Worm (Caenorhabditis elegans) whole organism, young adult: ENCODE measurements around the gene F01D5.10.

Experiments used
- B0019.2 ChIP-seq: fragments of 200-800 bp; sonication (Bioruptor generic); conservative IDR thresholded peaks from 2 replicates; pipeline ENCODE4 v1.3.6; 2022; ENCODE audit warnings: missing genetic modification reagents, missing genetic modification characterization, missing compliant biosample characterization
- C06A6.2 ChIP-seq: fragments of 200-800 bp; sonication (Bioruptor generic); conservative IDR thresholded peaks from 2 replicates; pipeline ENCODE4 v1.3.6; 2022; ENCODE audit warnings: missing genetic modification characterization, missing compliant biosample characterization
- F10E7.11 ChIP-seq: sonication (generic microtip); optimal IDR thresholded peaks from 2 replicates; lab custom pipeline; 2017; ENCODE audit warnings: mild to moderate bottlenecking, missing genetic modification characterization, moderate library complexity, missing compliant biosample characterization
- F22D6.2 ChIP-seq: sonication (generic microtip); optimal IDR thresholded peaks from 2 replicates; lab custom pipeline; 2016; ENCODE audit warnings: mild to moderate bottlenecking, missing genetic modification characterization, missing compliant biosample characterization
- F33H1.4 ChIP-seq: fragments of 200-800 bp; sonication (Bioruptor generic); IDR thresholded peaks from 2 replicates; pipeline ENCODE4 v1.3.6; 2022; ENCODE audit warnings: missing genetic modification reagents, missing genetic modification characterization, missing compliant biosample characterization
- F52B5.7 ChIP-seq: sonication (generic microtip); optimal IDR thresholded peaks from 2 replicates; lab custom pipeline; 2016; ENCODE audit warnings: mild to moderate bottlenecking, missing genetic modification characterization, missing compliant biosample characterization
- F57C9.4 ChIP-seq: sonication (generic microtip); optimal IDR thresholded peaks from 2 replicates; lab custom pipeline; 2017; ENCODE audit warnings: mild to moderate bottlenecking, missing genetic modification characterization, missing compliant biosample characterization
- T07F8.4 ChIP-seq: sonication (generic microtip); optimal IDR thresholded peaks from 2 replicates; lab custom pipeline; 2016; ENCODE audit warnings: mild to moderate bottlenecking, missing genetic modification characterization, moderate library complexity, missing compliant biosample characterization
- Y53F4B.3 ChIP-seq: fragments of 200-800 bp; sonication (Bioruptor generic); IDR thresholded peaks from 2 replicates; pipeline ENCODE4 v1.3.6; 2022; ENCODE audit warnings: missing genetic modification reagents, missing genetic modification characterization, missing compliant biosample characterization
- Y95B8A.8 ChIP-seq: fragments of 200-800 bp; sonication (Bioruptor generic); IDR thresholded peaks from 2 replicates; pipeline ENCODE4 v1.3.6; 2022; ENCODE audit warnings: missing genetic modification reagents, missing genetic modification characterization, missing compliant biosample characterization
- ama-1 ChIP-seq, 3 experiments: fragments of 150-350 bp in 1 of 3; sonication (generic microtip) in 2 of 3; optimal IDR thresholded peaks; 2 replicates each; lab custom pipeline; 2014 to 2018; ENCODE audit warnings: missing biosample characterization in 2 of 3, missing genetic modification characterization in 2 of 3, missing genetic modification reagents in 2 of 3
- aptf-3 ChIP-seq: fragments of 200-800 bp; sonication (Bioruptor generic); IDR thresholded peaks from 2 replicates; pipeline ENCODE4 v1.3.6; 2022; ENCODE audit warnings: missing genetic modification characterization, missing compliant biosample characterization
- attf-3 ChIP-seq: fragments of 200-800 bp; sonication (Bioruptor generic); conservative IDR thresholded peaks from 2 replicates; pipeline ENCODE4 v1.3.6; 2022; ENCODE audit warnings: missing genetic modification reagents, missing genetic modification characterization, missing compliant biosample characterization
- attf-6 ChIP-seq: fragments of 200-800 bp; sonication (Bioruptor generic); IDR thresholded peaks from 2 replicates; pipeline ENCODE4 v1.3.6; 2022; ENCODE audit warnings: missing genetic modification reagents, missing genetic modification characterization, missing compliant biosample characterization
- cebp-1 ChIP-seq, 2 experiments: fragments of 200-800 bp in 1 of 2; sonication (Bioruptor generic) in 1 of 2; sonication (generic microtip) in 1 of 2; IDR thresholded peaks in 1 of 2; optimal IDR thresholded peaks in 1 of 2; 2 replicates each; pipeline versions ENCODE4 v1.3.6 to Lab custom; 2017 to 2022; ENCODE audit warnings: missing compliant biosample characterization in 2 of 2, missing genetic modification characterization in 2 of 2, mild to moderate bottlenecking in 1 of 2, missing genetic modification reagents in 1 of 2, moderate library complexity in 1 of 2
- ceh-79 ChIP-seq: sonication (generic microtip); optimal IDR thresholded peaks from 2 replicates; lab custom pipeline; 2017; ENCODE audit warnings: mild to moderate bottlenecking, missing genetic modification characterization, missing compliant biosample characterization
- ceh-91 ChIP-seq: fragments of 200-800 bp; sonication (Bioruptor generic); IDR thresholded peaks from 2 replicates; pipeline ENCODE4 v1.3.6; 2022; ENCODE audit warnings: missing genetic modification reagents, missing genetic modification characterization, missing compliant biosample characterization
- dpff-1 ChIP-seq: sonication (generic microtip); optimal IDR thresholded peaks from 2 replicates; lab custom pipeline; 2017; ENCODE audit warnings: mild to moderate bottlenecking, missing genetic modification characterization, missing compliant biosample characterization
- efl-1 ChIP-seq: fragments of 150-350 bp; optimal IDR thresholded peaks from 2 replicates; lab custom pipeline; 2014; ENCODE audit warnings: missing biosample characterization, missing genetic modification reagents, missing genetic modification characterization
- fkh-3 ChIP-seq: sonication (generic microtip); optimal IDR thresholded peaks from 2 replicates; lab custom pipeline; 2016; ENCODE audit warnings: mild to moderate bottlenecking, missing genetic modification characterization, missing compliant biosample characterization
- him-1 ChIP-seq: sonication (generic microtip); optimal IDR thresholded peaks from 2 replicates; lab custom pipeline; 2016; ENCODE audit warnings: missing genotype, missing genetic modification reagents, missing genetic modification characterization, missing compliant biosample characterization
- hrde-1 ChIP-seq: sonication (generic microtip); optimal IDR thresholded peaks from 2 replicates; lab custom pipeline; 2016; ENCODE audit warnings: missing genetic modification characterization, mild to moderate bottlenecking, missing compliant biosample characterization, moderate library complexity, missing genotype, missing genetic modification reagents, borderline replicate concordance
- hsf-1 ChIP-seq: fragments of 200-800 bp; sonication (Bioruptor generic); IDR thresholded peaks from 2 replicates; pipeline ENCODE4 v1.3.6; 2022; ENCODE audit warnings: missing genetic modification reagents, missing genetic modification characterization, missing compliant biosample characterization
- lin-26 ChIP-seq: fragments of 200-800 bp; sonication (Bioruptor generic); IDR thresholded peaks from 2 replicates; pipeline ENCODE4 v1.3.6; 2022; ENCODE audit warnings: missing genetic modification reagents, missing genetic modification characterization, missing compliant biosample characterization
- lin-35 ChIP-seq, 3 experiments: fragments of 150-350 bp in 2 of 3; sonication (generic microtip) in 1 of 3; optimal IDR thresholded peaks; 2 replicates each; lab custom pipeline; 2014 to 2018; ENCODE audit warnings: missing biosample characterization in 3 of 3, missing genetic modification characterization in 3 of 3, missing genetic modification reagents in 3 of 3
- lir-1 ChIP-seq: fragments of 200-800 bp; sonication (Bioruptor generic); conservative IDR thresholded peaks from 2 replicates; pipeline ENCODE4 v1.3.6; 2022; ENCODE audit warnings: missing genetic modification reagents, missing genetic modification characterization, missing compliant biosample characterization
- lsy-27 ChIP-seq: sonication (generic microtip); optimal IDR thresholded peaks from 2 replicates; lab custom pipeline; 2017; ENCODE audit warnings: missing genetic modification characterization, mild to moderate bottlenecking, missing compliant biosample characterization, antibody characterized with exemption, missing genotype, borderline replicate concordance; ENCODE audit not compliant: insufficient read depth
- madf-8 ChIP-seq: fragments of 200-800 bp; sonication (Bioruptor generic); conservative IDR thresholded peaks from 2 replicates; pipeline ENCODE4 v1.3.6; 2022; ENCODE audit warnings: missing genetic modification reagents, missing genetic modification characterization, missing compliant biosample characterization
- mel-28 ChIP-seq: sonication (generic microtip); optimal IDR thresholded peaks from 2 replicates; lab custom pipeline; 2016; ENCODE audit warnings: borderline replicate concordance, mild to moderate bottlenecking, missing genetic modification characterization, missing compliant biosample characterization
- mes-4 ChIP-seq: sonication (generic microtip); optimal IDR thresholded peaks from 2 replicates; lab custom pipeline; 2016; ENCODE audit warnings: missing genotype, missing genetic modification characterization, missing compliant biosample characterization
- nhr-80 ChIP-seq: sonication (generic microtip); optimal IDR thresholded peaks from 2 replicates; lab custom pipeline; 2016; ENCODE audit warnings: missing genetic modification characterization, missing compliant biosample characterization
- pha-4 ChIP-seq: fragments of 150-350 bp; sonication (generic microtip); optimal IDR thresholded peaks from 2 replicates; lab custom pipeline; 2014; ENCODE audit warnings: missing biosample characterization, missing genetic modification reagents, missing genetic modification characterization
- rpc-1 ChIP-seq, 2 experiments: fragments of 150-350 bp in 1 of 2; sonication (generic microtip) in 1 of 2; optimal IDR thresholded peaks; 2 replicates each; lab custom pipeline; 2014 to 2018; ENCODE audit warnings: missing biosample characterization in 1 of 2, missing genetic modification characterization in 1 of 2, missing genetic modification reagents in 1 of 2, missing genotype in 1 of 2
- snpc-3.4 ChIP-seq: sonication (generic microtip); optimal IDR thresholded peaks from 2 replicates; lab custom pipeline; 2017; ENCODE audit warnings: missing genetic modification characterization, mild to moderate bottlenecking, missing compliant biosample characterization, antibody characterized with exemption, moderate library complexity, missing genotype, missing genetic modification reagents
- tbp1 ChIP-seq: fragments of 200-800 bp; sonication (Bioruptor generic); optimal IDR thresholded peaks from 2 replicates; lab custom pipeline; 2018; ENCODE audit warnings: mild to moderate bottlenecking, missing genetic modification characterization, missing compliant biosample characterization
- tlf-1 ChIP-seq: fragments of 200-800 bp; sonication (Bioruptor generic); optimal IDR thresholded peaks from 2 replicates; lab custom pipeline; 2018; ENCODE audit warnings: mild to moderate bottlenecking, missing genetic modification characterization, missing compliant biosample characterization
- zfh-2 ChIP-seq: fragments of 200-800 bp; sonication (Bioruptor generic); conservative IDR thresholded peaks from 2 replicates; pipeline ENCODE4 v1.3.6; 2022; ENCODE audit warnings: missing genetic modification reagents, missing genetic modification characterization, missing compliant biosample characterization
- ztf-18 ChIP-seq: sonication (generic microtip); optimal IDR thresholded peaks from 2 replicates; lab custom pipeline; 2016; ENCODE audit warnings: missing genotype, mild to moderate bottlenecking, missing genetic modification characterization, missing compliant biosample characterization
- ztf-25 ChIP-seq: fragments of 200-800 bp; sonication (Bioruptor generic); IDR thresholded peaks from 2 replicates; pipeline ENCODE4 v1.3.6; 2022; ENCODE audit warnings: missing genetic modification reagents, missing genetic modification characterization, missing compliant biosample characterization
- ztf-28 ChIP-seq: fragments of 200-800 bp; sonication (Bioruptor generic); IDR thresholded peaks from 2 replicates; pipeline ENCODE4 v1.3.6; 2022; ENCODE audit warnings: missing genetic modification reagents, missing genetic modification characterization, missing compliant biosample characterization

F01D5.10 gene

ce11 chrII:13981097-13981496 is 40.0 kb downstream of the F01D5.10 start, which contains the start of gene Y39G8B.9:
Gene Y39G8B.9 (plus strand): TSS chrII:13981365.
- TF ChIP-seq zfh-2 (GFP tag; lab: Robert Waterston, UW) = no peak
- peak; percentile 25 for TF ChIP-seq nhr-80 (tag; lab: Kevin White, UChicago)
- TF ChIP-seq, all 124 proteins: peak for 1

ce11 chrII:13979833-13980513 is 41.2 kb downstream of the F01D5.10 start, which contains the start of gene sre-48:
Gene sre-48 (minus strand): TSS chrII:13979883.
- TF ChIP-seq Y53F4B.3 (no peak), lir-1 (GFP tag; lab: Robert Waterston, UW) (no peak), mes-4 (no peak), F10E7.11 (tag; lab: Kevin White, UChicago) (no peak)

- TF ChIP-seq rpc-1 (optimal IDR thresholded peaks at IDR 0.05; lab: Kevin White, UChicago) (peak; percentile 31), rpc-1 (tag; optimal IDR thresholded peaks at IDR 0.05; lab: Kevin White, UChicago) (no peak), ztf-18 (no peak), hsf-1 (peak; percentile 93)
- TF ChIP-seq, all 124 proteins: peak for 2
These were observed 43.4 kb downstream of the F01D5.10 start for ce11 chrII:13977701-13978100.

- no peak for TF ChIP-seq F57C9.4 (tag; lab: Kevin White, UChicago)
- no peak for TF ChIP-seq B0019.2 (GFP tag; lab: Robert Waterston, UW)
- no peak for TF ChIP-seq cebp-1 (GFP tag; IDR thresholded peaks at IDR 0.05; lab: Robert Waterston, UW)
- TF ChIP-seq cebp-1 (tag; optimal IDR thresholded peaks at IDR 0.05; lab: Kevin White, UChicago) = no peak
- peak in 1 of 3 experiments; percentile 72 for TF ChIP-seq lin-35 (GFP tag; optimal IDR thresholded peaks at IDR 0.05; lab: Kevin White, UChicago)
- TF ChIP-seq lsy-27 = no peak
- TF ChIP-seq F52B5.7 (tag; lab: Kevin White, UChicago) = no peak
- no peak for TF ChIP-seq mel-28 (tag; lab: Kevin White, UChicago)
- TF ChIP-seq Y95B8A.8 = no peak
- TF ChIP-seq ztf-25 = no peak
- TF ChIP-seq F10E7.11 (tag; lab: Kevin White, UChicago) = no peak
- TF ChIP-seq C06A6.2 = no peak
- TF ChIP-seq attf-3 (GFP tag; lab: Robert Waterston, UW) = 0 out of 2 replicates have a peak, but pooled peaks have one; percentile 26
- TF ChIP-seq snpc-3.4 = no peak
- no peak for TF ChIP-seq aptf-3
- peak; percentile 45 for TF ChIP-seq tbp1
- TF ChIP-seq T07F8.4 (tag; lab: Kevin White, UChicago) = no peak
- no peak for TF ChIP-seq him-1
- no peak for TF ChIP-seq fkh-3 (tag; lab: Kevin White, UChicago)
- TF ChIP-seq hrde-1 (tag; lab: Kevin White, UChicago) = no peak
- TF ChIP-seq ztf-28 (GFP tag; lab: Robert Waterston, UW) = no peak
- no peak for TF ChIP-seq tlf-1 (GFP tag; lab: Kevin White, UChicago)
- TF ChIP-seq attf-6 (GFP tag; lab: Robert Waterston, UW) = no peak
- no peak for TF ChIP-seq madf-8 (GFP tag; lab: Robert Waterston, UW)
- TF ChIP-seq lin-26 (GFP tag; lab: Robert Waterston, UW) = no peak
- TF ChIP-seq ceh-79 = no peak
- peak; percentile 40 for TF ChIP-seq efl-1 (GFP tag; lab: Kevin White, UChicago)
- no peak for TF ChIP-seq F33H1.4 (GFP tag; lab: Robert Waterston, UW)
- peak; percentile 60 for TF ChIP-seq pha-4 (tag; lab: Kevin White, UChicago)
- no peak for TF ChIP-seq ama-1 (optimal IDR thresholded peaks at IDR 0.05; lab: Kevin White, UChicago)
- no peak for TF ChIP-seq ama-1 (GFP tag; optimal IDR thresholded peaks at IDR 0.05; lab: Kevin White, UChicago)
- TF ChIP-seq dpff-1 (tag; lab: Kevin White, UChicago) = no peak
- no peak for TF ChIP-seq ceh-91 (GFP tag; lab: Robert Waterston, UW)
- no peak for TF ChIP-seq lir-1 (GFP tag; lab: Robert Waterston, UW)
- no peak for TF ChIP-seq mes-4
- no peak for TF ChIP-seq F22D6.2 (tag; lab: Kevin White, UChicago)
- TF ChIP-seq rpc-1 (optimal IDR thresholded peaks at IDR 0.05; lab: Kevin White, UChicago) = no peak
- no peak for TF ChIP-seq rpc-1 (tag; optimal IDR thresholded peaks at IDR 0.05; lab: Kevin White, UChicago)
These were observed 45.0 kb downstream of the F01D5.10 start, which contains the start of gene Y39G8B.2 for ce11 chrII:13976161-13976560. Gene Y39G8B.2 (minus strand): TSS chrII:13976221.
